Fruit fly (Drosophila melanogaster): ENCODE results near the gene snsl.

Gene snsl

dm6 chr2L:4907986-4908385, 1.4 kb upstream of the snsl start:
- TF ChIP-seq cic (GFP tag; optimal IDR thresholded peaks at IDR 0.05) (no peak), Hr96 (GFP tag; optimal IDR thresholded peaks at IDR 0.05) (no peak), pad (GFP tag; optimal IDR thresholded peaks at IDR 0.05) (no peak), kay (GFP tag; ENCODE audit: borderline replicate concordance) (no peak), CG14711 (tag; optimal IDR thresholded peaks at IDR 0.05) (peak; percentile 49), Clk (GFP tag; optimal IDR thresholded peaks at IDR 0.05) (no peak), CG7045 (GFP tag; optimal IDR thresholded peaks at IDR 0.05) (no peak), CG7101 (tag; optimal IDR thresholded peaks at IDR 0.05) (peak; percentile 28), CG1620 (GFP tag; optimal IDR thresholded peaks at IDR 0.05) (no peak), cnc (optimal IDR thresholded peaks at IDR 0.05) (no peak), bab1 (GFP tag; optimal IDR thresholded peaks at IDR 0.05) (no peak), tj (GFP tag; optimal IDR thresholded peaks at IDR 0.05) (peak; percentile 81), CG11617 (GFP tag; optimal IDR thresholded peaks at IDR 0.05) (peak; percentile 0), CG5204 (GFP tag; optimal IDR thresholded peaks at IDR 0.05) (no peak), CG12768 (GFP tag; optimal IDR thresholded peaks at IDR 0.05) (peak; percentile 27), ovo (GFP tag; optimal IDR thresholded peaks at IDR 0.05) (no peak), CG33017 (tag; optimal IDR thresholded peaks at IDR 0.05) (no peak), Crg-1 (GFP tag; optimal IDR thresholded peaks at IDR 0.05) (no peak)

DNA sequence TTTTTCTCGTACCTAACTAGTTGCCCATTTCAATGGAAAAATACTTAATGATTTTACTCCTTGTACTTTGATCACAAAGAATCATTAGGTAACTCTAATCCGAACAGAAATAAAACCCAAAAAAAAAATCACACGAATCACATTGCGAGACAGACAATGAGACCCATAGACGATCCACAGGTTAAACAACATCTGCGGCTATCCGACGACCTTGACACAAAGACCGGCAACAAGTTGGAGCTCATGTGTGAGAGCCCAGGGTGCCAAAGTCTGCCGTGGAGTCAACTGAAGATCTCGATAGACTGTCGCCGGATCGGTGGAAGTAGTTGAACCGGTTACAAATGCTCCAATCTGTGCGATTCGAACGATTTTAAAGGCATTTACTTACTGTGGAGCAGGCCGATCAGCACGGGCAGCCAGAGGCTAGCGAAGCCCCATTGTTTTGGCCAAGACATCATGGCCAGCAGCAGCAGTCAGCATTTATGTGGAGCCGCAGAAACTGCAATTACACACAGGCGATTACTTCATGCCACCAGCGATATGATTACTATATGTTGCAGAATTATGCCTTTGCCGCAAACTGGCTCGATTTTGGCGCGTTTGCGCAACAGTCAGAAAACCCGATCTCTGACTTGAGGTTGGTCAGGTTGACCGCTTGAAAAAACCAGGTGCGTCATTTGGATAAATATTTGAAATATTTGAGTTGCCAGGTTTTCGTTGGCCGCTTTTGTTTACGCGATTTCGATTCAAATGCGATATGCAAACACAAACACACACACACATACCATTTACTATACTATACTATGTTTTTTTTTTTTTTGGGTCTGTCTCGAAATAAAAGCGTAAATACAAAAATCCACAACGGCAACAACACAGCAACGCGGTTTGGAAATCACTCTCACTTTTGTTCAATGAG, 939 bp downstream of the snsl start:
- TF ChIP-seq ovo (GFP tag; optimal IDR thresholded peaks at IDR 0.05) = no peak

- TF ChIP-seq Crg-1 (GFP tag; optimal IDR thresholded peaks at IDR 0.05) (no peak), pad (GFP tag; optimal IDR thresholded peaks at IDR 0.05) (no peak), tj (GFP tag; optimal IDR thresholded peaks at IDR 0.05) (no peak), CG33017 (tag; optimal IDR thresholded peaks at IDR 0.05) (no peak), Hr96 (GFP tag; optimal IDR thresholded peaks at IDR 0.05) (no peak), CG11617 (GFP tag; optimal IDR thresholded peaks at IDR 0.05) (no peak)
These were observed 2.7 kb downstream of the snsl start for dm6 chr2L:4903838-4904237.

dm6 chr2L:4899599-4900559, 6.7 kb downstream of the snsl start:
- TF ChIP-seq CG33017 (tag; optimal IDR thresholded peaks at IDR 0.05) (no peak), bab1 (GFP tag; optimal IDR thresholded peaks at IDR 0.05) (no peak), cnc (optimal IDR thresholded peaks at IDR 0.05) (no peak)

DNA sequence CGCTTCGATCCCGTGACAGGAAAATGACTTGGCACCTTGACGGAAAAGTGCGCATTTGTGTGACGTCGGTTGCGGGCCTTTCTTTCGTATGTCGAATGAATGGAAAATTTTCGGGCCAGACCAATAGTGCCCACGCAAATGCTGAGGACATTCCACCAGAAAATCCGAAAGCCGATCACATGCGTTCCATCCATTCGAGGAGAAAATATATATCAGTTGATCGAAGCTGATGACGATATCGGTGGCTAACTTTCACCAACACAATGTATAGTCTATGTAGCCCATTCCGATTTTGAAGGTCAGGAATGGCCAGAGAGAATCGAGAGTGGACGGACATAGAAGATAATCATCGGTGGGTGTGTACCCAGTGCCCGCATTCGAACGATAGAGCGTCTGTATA, 8.4 kb downstream of the snsl start:
- TF ChIP-seq CG7101 (tag; optimal IDR thresholded peaks at IDR 0.05) (no peak), CG12768 (GFP tag; optimal IDR thresholded peaks at IDR 0.05) (no peak), CG7045 (GFP tag; optimal IDR thresholded peaks at IDR 0.05) (no peak), cnc (optimal IDR thresholded peaks at IDR 0.05) (peak in 1 of 2 experiments; percentile 40), ovo (GFP tag; optimal IDR thresholded peaks at IDR 0.05) (no peak)

DNA sequence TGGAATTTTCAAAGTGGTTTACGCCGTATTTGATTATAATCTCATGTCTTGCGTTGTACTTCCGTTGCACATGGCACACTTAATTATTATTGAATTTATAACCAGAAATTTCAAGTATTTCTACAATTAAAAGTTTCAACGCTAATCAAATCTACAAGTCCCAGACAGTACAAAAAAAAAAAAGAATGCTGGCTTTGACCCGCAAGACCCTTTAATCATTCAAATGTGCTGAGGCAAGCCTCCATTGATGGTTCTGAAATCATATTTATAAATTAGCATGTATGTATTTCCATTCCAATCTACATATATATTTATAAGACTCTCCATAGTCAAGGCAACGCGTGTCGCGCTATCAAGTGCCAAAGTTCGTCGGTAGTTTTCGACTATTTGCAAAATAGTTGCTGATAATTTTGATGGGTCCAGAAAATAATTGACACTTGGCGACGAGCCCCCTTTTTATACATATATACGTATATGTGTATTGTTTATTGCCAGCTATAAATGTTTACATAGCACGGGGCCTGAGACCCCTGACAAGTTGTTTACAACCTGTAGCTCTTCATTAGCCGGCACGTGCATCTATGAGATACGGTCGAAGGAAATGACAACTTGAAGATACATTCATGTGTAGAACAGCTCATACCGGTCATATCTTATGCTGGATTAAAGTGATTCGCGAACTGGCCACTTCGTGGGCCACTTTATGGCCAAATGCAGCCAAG, 9.9 kb downstream of the snsl start:
- no peak for TF ChIP-seq Clk (GFP tag; optimal IDR thresholded peaks at IDR 0.05)
- TF ChIP-seq kay (GFP tag; ENCODE audit: borderline replicate concordance) = peak; percentile 97
- no peak for TF ChIP-seq bab1 (GFP tag; optimal IDR thresholded peaks at IDR 0.05)
- TF ChIP-seq Mnt (GFP tag; optimal IDR thresholded peaks at IDR 0.05) = peak; percentile 48
- TF ChIP-seq cic (GFP tag; optimal IDR thresholded peaks at IDR 0.05) = peak; percentile 61
- no peak for TF ChIP-seq cnc (optimal IDR thresholded peaks at IDR 0.05)
- TF ChIP-seq tj (GFP tag; optimal IDR thresholded peaks at IDR 0.05) = peak; percentile 49
- peak; percentile 32 for TF ChIP-seq CG12768 (GFP tag; optimal IDR thresholded peaks at IDR 0.05)
- TF ChIP-seq ovo (GFP tag; optimal IDR thresholded peaks at IDR 0.05) = no peak
- TF ChIP-seq CG5204 (GFP tag; optimal IDR thresholded peaks at IDR 0.05) = peak; percentile 14

- TF ChIP-seq CG33017 (tag; optimal IDR thresholded peaks at IDR 0.05) (no peak), kay (GFP tag; ENCODE audit: borderline replicate concordance) (peak; percentile 83)
These were observed 10.7 kb downstream of the snsl start for dm6 chr2L:4895902-4896301.
